Fruit fly (Drosophila melanogaster): ENCODE measurements around the gene CG42322.

- no peak for TF ChIP-seq so (GFP tag; IDR thresholded peaks at IDR 0.05)
- TF ChIP-seq Hmr (GFP tag; optimal IDR thresholded peaks at IDR 0.05), result no peak
- TF ChIP-seq CG4854 (GFP tag; optimal IDR thresholded peaks at IDR 0.05), result no peak
- TF ChIP-seq p53 (GFP tag; optimal IDR thresholded peaks at IDR 0.05), result no peak
- TF ChIP-seq CG14050 (GFP tag; IDR thresholded peaks at IDR 0.05), result no peak
- TF ChIP-seq CG30403 (GFP tag; optimal IDR thresholded peaks at IDR 0.05), result peak; percentile 44
- TF ChIP-seq Hr39 (optimal IDR thresholded peaks at IDR 0.05), result no peak
- TF ChIP-seq CG18011 (GFP tag; optimal IDR thresholded peaks at IDR 0.05), result no peak
- no peak for TF ChIP-seq tup (GFP tag; optimal IDR thresholded peaks at IDR 0.05)
- peak; percentile 74 for TF ChIP-seq amos (GFP tag; IDR thresholded peaks at IDR 0.05; ENCODE audit: partially characterized antibody)
Observed at dm6 chr3R:20762175-20762795, 22.4 kb downstream of the CG42322 start, which contains the start of gene CG31195.

All from whole organism, embryonic.